Worm (Caenorhabditis elegans): ENCODE results near the gene num-1.
A peak's percentile ranks its signal among the peaks of the same experiment; 100 is the strongest.

The num-1 gene

DNA sequence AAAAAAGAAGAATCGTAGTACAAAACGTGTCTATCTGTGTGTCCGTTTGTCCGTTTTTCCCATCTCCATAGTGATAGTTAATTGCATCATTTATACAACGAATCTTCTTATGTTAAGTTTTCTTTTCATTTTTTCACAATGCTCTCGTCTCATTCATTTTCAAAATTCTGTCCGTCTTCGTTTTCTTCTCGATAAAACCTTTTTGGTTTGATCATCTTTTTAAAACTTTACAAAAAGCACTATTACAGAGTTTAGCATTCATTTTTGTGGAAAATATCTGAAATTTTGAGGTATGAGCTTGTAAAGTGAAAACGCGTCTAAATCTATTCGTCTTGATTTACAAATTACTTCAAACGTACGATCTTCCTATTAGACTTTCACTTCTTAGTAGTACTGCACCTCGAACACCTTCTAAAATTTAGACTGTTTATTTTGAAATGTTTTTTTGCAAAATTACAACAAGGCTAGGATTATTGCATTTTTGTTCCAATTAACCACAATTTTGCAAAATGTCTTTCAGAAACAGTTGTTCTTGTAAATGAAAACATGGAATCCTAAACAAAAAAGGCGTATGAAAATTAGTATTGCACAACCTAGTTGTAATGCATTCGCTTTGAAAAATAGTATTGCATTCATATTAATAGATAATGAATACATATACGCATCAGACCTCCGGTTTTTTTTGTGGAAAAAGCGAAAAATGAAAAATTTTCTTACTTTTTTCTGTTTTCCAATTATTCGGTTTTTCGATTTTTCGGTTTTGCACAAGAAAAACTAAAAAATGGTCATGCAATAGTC is 44.4 kb upstream of the num-1 start:
- peak; percentile 0 for TF ChIP-seq lin-40 (tag; optimal IDR thresholded peaks at IDR 0.05)
- TF ChIP-seq akir-1 (GFP tag; optimal IDR thresholded peaks at IDR 0.05), result peak; percentile 28
- peak; percentile 50 for TF ChIP-seq ZK185.1 (tag; optimal IDR thresholded peaks at IDR 0.05; ENCODE audit: poor library complexity, severe bottlenecking)
- TF ChIP-seq pbrm-1 (GFP tag; IDR thresholded peaks at IDR 0.05), result peak; percentile 42
- TF ChIP-seq unc-130 (GFP tag; optimal IDR thresholded peaks at IDR 0.05), result no peak
- peak; percentile 15 for TF ChIP-seq dpff-1 (tag; optimal IDR thresholded peaks at IDR 0.05)
- TF ChIP-seq B0261.1 (tag; optimal IDR thresholded peaks at IDR 0.05), result no peak
- TF ChIP-seq madf-10 (tag; optimal IDR thresholded peaks at IDR 0.05), result peak; percentile 72
- peak; percentile 10 for TF ChIP-seq ama-1 (optimal IDR thresholded peaks at IDR 0.05)
- TF ChIP-seq ama-1 (GFP tag; optimal IDR thresholded peaks at IDR 0.05), result no peak
- no peak for TF ChIP-seq F23B12.7 (tag; optimal IDR thresholded peaks at IDR 0.05; ENCODE audit: insufficient read depth)
- TF ChIP-seq lin-54 (GFP tag; optimal IDR thresholded peaks at IDR 0.05), result peak; percentile 40
- TF ChIP-seq atf-7 (tag; optimal IDR thresholded peaks at IDR 0.05), result peak; percentile 29
- no peak for TF ChIP-seq nfya-2 (GFP tag; IDR thresholded peaks at IDR 0.05)
- peak; percentile 11 for TF ChIP-seq snpc-3.4 (tag; optimal IDR thresholded peaks at IDR 0.05)
- TF ChIP-seq him-1 (tag; optimal IDR thresholded peaks at IDR 0.05), result no peak
- TF ChIP-seq hmg-1.2 (GFP tag; IDR thresholded peaks at IDR 0.05), result 0 out of 2 replicates have a peak, but pooled peaks have one; percentile 17
- TF ChIP-seq nfyb-1 (GFP tag; IDR thresholded peaks at IDR 0.05), result peak; percentile 62
- peak; percentile 10 for TF ChIP-seq tlf-1 (GFP tag; optimal IDR thresholded peaks at IDR 0.05)
- 0 out of 2 replicates have a peak, but pooled peaks have one; percentile 33 for TF ChIP-seq B0336.3 (GFP tag; IDR thresholded peaks at IDR 0.05)
- no peak for TF ChIP-seq snpc-1.3 (tag; optimal IDR thresholded peaks at IDR 0.05; ENCODE audit: insufficient read depth)
- TF ChIP-seq cebp-2 (GFP tag; IDR thresholded peaks at IDR 0.05), result no peak

DNA sequence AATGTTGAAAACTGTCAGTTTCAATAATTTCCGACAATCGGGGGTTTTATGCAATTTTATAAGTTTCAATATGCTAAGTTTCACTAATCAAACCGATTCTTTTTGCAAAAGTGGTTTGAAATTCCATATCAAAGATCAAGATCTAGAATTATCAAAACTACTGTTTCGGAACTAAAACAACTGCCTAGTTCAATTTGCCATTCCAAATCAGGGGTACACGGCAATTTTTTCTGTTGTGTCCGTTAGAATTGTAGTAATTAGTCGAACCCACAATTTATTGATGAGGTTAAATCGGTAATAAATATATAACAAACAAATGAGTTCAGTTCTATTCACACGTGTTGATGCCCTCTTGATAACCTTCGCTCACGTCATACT is 43.8 kb upstream of the num-1 start:
- no peak for TF ChIP-seq unc-130 (GFP tag; optimal IDR thresholded peaks at IDR 0.05)
- TF ChIP-seq let-607 (tag; optimal IDR thresholded peaks at IDR 0.05), result no peak
- no peak for TF ChIP-seq pbrm-1 (GFP tag; IDR thresholded peaks at IDR 0.05)
- no peak for TF ChIP-seq aptf-2 (GFP tag; conservative IDR thresholded peaks at IDR 0.05)

DNA sequence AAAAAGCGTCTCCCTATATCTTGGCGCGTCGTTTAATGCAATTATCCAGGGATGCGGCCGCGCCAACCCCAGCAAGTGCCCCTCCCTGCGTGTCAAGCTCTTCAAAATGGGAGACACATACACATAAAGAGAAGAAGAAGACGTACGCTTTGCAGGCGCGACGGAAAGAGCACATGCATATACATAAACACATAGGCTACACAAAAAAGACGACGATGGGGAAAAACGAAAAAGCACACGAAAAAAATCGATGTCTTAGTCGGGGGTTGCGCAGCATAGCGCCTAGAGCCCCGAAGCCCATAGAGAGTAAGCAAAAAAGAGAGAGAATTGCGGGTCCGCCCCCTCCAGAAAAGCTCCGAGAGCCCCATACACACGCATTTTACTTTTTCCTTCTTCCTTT is 40.5 kb upstream of the num-1 start, which contains the start of gene tpan-1:
Gene tpan-1, plus strand, starts transcription at position 398 of the 400 bp plus-strand sequence.
- TF ChIP-seq attf-3 (GFP tag; conservative IDR thresholded peaks at IDR 0.05) (no peak), ceh-58 (GFP tag; IDR thresholded peaks at IDR 0.05) (no peak), nhr-120 (GFP tag; IDR thresholded peaks at IDR 0.05) (no peak), B0336.3 (GFP tag; IDR thresholded peaks at IDR 0.05) (no peak), cebp-1 (GFP tag; IDR thresholded peaks at IDR 0.05) (no peak), cebp-1 (tag; optimal IDR thresholded peaks at IDR 0.05) (peak; percentile 46), rcor-1 (GFP tag; IDR thresholded peaks at IDR 0.05) (no peak), rpc-1 (optimal IDR thresholded peaks at IDR 0.05) (no peak), rpc-1 (tag; optimal IDR thresholded peaks at IDR 0.05) (no peak), ekl-4 (GFP tag; IDR thresholded peaks at IDR 0.05) (0 out of 2 replicates have a peak, but pooled peaks have one; percentile 22), Y56A3A.18 (GFP tag; IDR thresholded peaks at IDR 0.05) (no peak), somi-1 (GFP tag; optimal IDR thresholded peaks at IDR 0.05) (no peak), zim-3 (tag; optimal IDR thresholded peaks at IDR 0.05) (no peak), athp-1 (tag; optimal IDR thresholded peaks at IDR 0.05) (no peak), egl-44 (GFP tag; IDR thresholded peaks at IDR 0.05) (no peak), K11D2.4 (GFP tag; IDR thresholded peaks at IDR 0.05) (no peak; the same call in 1 of the 2 replicates), Y79H2A.3 (GFP tag; conservative IDR thresholded peaks at IDR 0.05) (no peak), ztf-22 (GFP tag; optimal IDR thresholded peaks at IDR 0.05) (no peak), ceh-27 (GFP tag; optimal IDR thresholded peaks at IDR 0.05) (peak; percentile 15), F22D6.2 (tag; optimal IDR thresholded peaks at IDR 0.05) (no peak), Y67H2A.10 (GFP tag; conservative IDR thresholded peaks at IDR 0.05) (no peak), egl-18 (GFP tag; IDR thresholded peaks at IDR 0.05) (no peak), him-1 (tag; optimal IDR thresholded peaks at IDR 0.05) (no peak), atf-7 (tag; optimal IDR thresholded peaks at IDR 0.05) (no peak), ztf-3 (GFP tag; optimal IDR thresholded peaks at IDR 0.05) (no peak)
